Worm (Caenorhabditis elegans): Measurements from ENCODE around the gene C17A2.3.

Gene C17A2.3

DNA sequence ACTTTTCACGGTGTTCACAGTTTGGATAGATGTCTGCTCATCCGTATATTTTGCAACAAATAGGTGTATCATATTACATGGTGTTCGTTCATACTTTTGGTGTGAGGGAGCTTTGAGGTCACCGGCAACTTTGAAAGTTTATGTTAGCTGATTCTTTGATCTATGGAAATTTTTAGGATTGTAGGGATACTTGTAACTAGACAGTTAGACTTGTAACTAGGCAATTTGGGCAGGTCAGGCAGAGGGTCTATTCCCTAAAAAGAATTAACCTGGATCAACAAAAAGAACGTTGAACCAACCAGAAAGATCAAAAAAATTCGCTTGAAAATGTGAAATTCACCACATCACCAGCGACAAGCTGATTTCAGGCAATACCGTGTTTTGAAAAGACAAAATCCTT, 50.5 kb downstream of the C17A2.3 start:
- TF ChIP-seq nhr-10 (tag; optimal IDR thresholded peaks at IDR 0.05), result no peak
- no peak for TF ChIP-seq unc-55 (GFP tag; optimal IDR thresholded peaks at IDR 0.05)
- TF ChIP-seq mbf-1 (tag; optimal IDR thresholded peaks at IDR 0.05), result no peak
- no peak for TF ChIP-seq alr-1 (tag; optimal IDR thresholded peaks at IDR 0.05)
- TF ChIP-seq blmp-1 (tag; optimal IDR thresholded peaks at IDR 0.05; ENCODE audit: insufficient read depth), result no peak
- TF ChIP-seq nhr-6 (tag; optimal IDR thresholded peaks at IDR 0.05), result no peak
- no peak for TF ChIP-seq F13H6.1 (tag; optimal IDR thresholded peaks at IDR 0.05)
- no peak for TF ChIP-seq nhr-11 (tag; optimal IDR thresholded peaks at IDR 0.05)
- TF ChIP-seq aly-2 (tag; optimal IDR thresholded peaks at IDR 0.05), result no peak
- TF ChIP-seq skn-1 (tag; optimal IDR thresholded peaks at IDR 0.05), result no peak
- no peak for TF ChIP-seq nhr-237 (tag; optimal IDR thresholded peaks at IDR 0.05)
- no peak for TF ChIP-seq lsy-2 (tag; optimal IDR thresholded peaks at IDR 0.05)
- TF ChIP-seq sem-4 (tag; optimal IDR thresholded peaks at IDR 0.05), result no peak

DNA sequence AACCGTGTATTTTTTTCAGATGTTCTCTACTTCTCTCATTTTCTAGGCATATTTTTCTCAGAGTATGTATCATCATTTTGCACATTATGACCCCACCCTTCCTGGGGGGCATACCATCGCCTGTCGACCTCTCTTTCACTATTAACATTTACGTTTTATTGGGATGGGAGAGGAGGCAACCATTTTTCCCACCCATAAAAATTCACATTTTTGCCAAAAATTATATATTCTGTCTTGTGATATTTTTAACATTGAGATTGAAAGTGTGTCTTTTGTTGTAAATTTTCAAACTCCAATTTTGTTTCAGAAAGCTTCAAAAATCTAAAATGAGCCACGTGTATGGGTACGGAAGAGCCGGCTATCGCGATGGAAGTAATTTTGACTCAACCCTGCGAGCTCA, 51.3 kb downstream of the C17A2.3 start, which contains the start of gene F53C3.7:
TSS of gene F53C3.7 (plus strand) at position 301 of the 400 bp plus-strand sequence.
- no peak for TF ChIP-seq ama-1 (optimal IDR thresholded peaks at IDR 0.05)
- TF ChIP-seq mbf-1 (tag; optimal IDR thresholded peaks at IDR 0.05), result no peak
- no peak for TF ChIP-seq nhr-10 (tag; optimal IDR thresholded peaks at IDR 0.05)
- no peak for TF ChIP-seq R02D3.7 (tag; optimal IDR thresholded peaks at IDR 0.05)
- TF ChIP-seq fos-1 (tag; optimal IDR thresholded peaks at IDR 0.05), result no peak
- no peak for TF ChIP-seq nhr-6 (tag; optimal IDR thresholded peaks at IDR 0.05)
- no peak for TF ChIP-seq egl-27 (tag; optimal IDR thresholded peaks at IDR 0.05)
- TF ChIP-seq C34F6.9 (tag; optimal IDR thresholded peaks at IDR 0.05), result no peak
- no peak for TF ChIP-seq alr-1 (tag; optimal IDR thresholded peaks at IDR 0.05)
- no peak for TF ChIP-seq elt-1 (tag; optimal IDR thresholded peaks at IDR 0.05)
- no peak for TF ChIP-seq crh-2 (tag; optimal IDR thresholded peaks at IDR 0.05)
- TF ChIP-seq zag-1 (tag; optimal IDR thresholded peaks at IDR 0.05), result no peak
- TF ChIP-seq ztf-11 (tag; optimal IDR thresholded peaks at IDR 0.05), result no peak
- TF ChIP-seq lin-39 (tag; optimal IDR thresholded peaks at IDR 0.05), result no peak
- TF ChIP-seq nhr-21 (tag; optimal IDR thresholded peaks at IDR 0.05), result no peak
- TF ChIP-seq peb-1 (tag; optimal IDR thresholded peaks at IDR 0.05), result no peak
- no peak for TF ChIP-seq nhr-23 (tag; optimal IDR thresholded peaks at IDR 0.05)
- no peak for TF ChIP-seq sem-4 (tag; optimal IDR thresholded peaks at IDR 0.05)
